Fruit fly (Drosophila melanogaster): ENCODE measurements around the gene abo.

DNA sequence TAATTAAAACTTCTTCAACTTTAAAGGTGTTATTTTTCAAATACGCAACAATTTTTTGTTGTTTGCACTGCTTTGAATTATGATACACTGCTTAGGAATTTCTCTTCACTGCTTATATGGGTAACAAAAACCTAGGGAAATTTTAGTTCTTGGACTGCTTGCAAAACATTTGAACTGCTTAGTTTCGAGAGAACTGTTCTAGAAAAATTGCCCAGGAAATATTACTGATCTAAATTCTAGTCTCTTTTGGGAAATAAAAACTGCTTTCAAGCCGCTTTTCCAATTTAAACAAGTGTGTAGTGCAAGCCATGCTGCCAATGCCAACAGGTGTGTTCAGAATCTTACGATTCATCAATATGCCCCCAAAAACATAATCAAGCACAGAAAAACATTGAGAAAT is 10.6 kb downstream of the abo start:
- TF ChIP-seq EcR (GFP tag; optimal IDR thresholded peaks at IDR 0.05) (no peak), pan (optimal IDR thresholded peaks at IDR 0.05) (no peak), psq (optimal IDR thresholded peaks at IDR 0.05) (no peak), usp (GFP tag; optimal IDR thresholded peaks at IDR 0.05) (no peak), Dll (optimal IDR thresholded peaks at IDR 0.05) (no peak), CG8478 (optimal IDR thresholded peaks at IDR 0.05) (no peak)

Measured in whole organism.